Worm (Caenorhabditis elegans) whole organism, L1 larva: ENCODE results near the gene F45E1.5.

Experiments
- C04F5.9 ChIP-seq: sonication (generic microtip); optimal IDR thresholded peaks from 2 replicates; lab custom pipeline; 2016; ENCODE audit warnings: missing genetic modification characterization, missing compliant biosample characterization
- C16A3.4 ChIP-seq: fragments of 150-350 bp; optimal IDR thresholded peaks from 2 replicates; lab custom pipeline; 2014; ENCODE audit warnings: missing biosample characterization, missing genetic modification characterization
- F16B12.6 ChIP-seq: fragments of 150-350 bp; optimal IDR thresholded peaks from 2 replicates; lab custom pipeline; 2014; ENCODE audit warnings: missing biosample characterization, missing genetic modification characterization
- aha-1 ChIP-seq: fragments of 150-350 bp; optimal IDR thresholded peaks from 2 replicates; lab custom pipeline; 2014; ENCODE audit warnings: missing biosample characterization, missing genetic modification characterization
- alr-1 ChIP-seq: fragments of 200-800 bp; sonication (Bioruptor generic); optimal IDR thresholded peaks from 2 replicates; lab custom pipeline; 2018; ENCODE audit warnings: borderline replicate concordance, mild to moderate bottlenecking, missing genetic modification characterization, missing compliant biosample characterization
- aly-2 ChIP-seq: fragments of 150-350 bp; optimal IDR thresholded peaks from 2 replicates; lab custom pipeline; 2014; ENCODE audit warnings: missing biosample characterization, missing genetic modification characterization
- ceh-8 ChIP-seq: fragments of 200-800 bp; sonication (Bioruptor generic); optimal IDR thresholded peaks from 2 replicates; lab custom pipeline; 2018; ENCODE audit warnings: mild to moderate bottlenecking, missing genetic modification characterization, moderate library complexity, missing compliant biosample characterization
- ceh-90 ChIP-seq: sonication (generic microtip); optimal IDR thresholded peaks from 2 replicates; lab custom pipeline; 2016; ENCODE audit warnings: missing genetic modification characterization, missing compliant biosample characterization
- ces-1 ChIP-seq: fragments of 150-350 bp; optimal IDR thresholded peaks from 2 replicates; lab custom pipeline; 2014; ENCODE audit warnings: missing biosample characterization, missing genetic modification reagents, missing genetic modification characterization
- dpl-1 ChIP-seq, 3 experiments: fragments of 150-350 bp in 2 of 3; sonication (generic microtip) in 1 of 3; optimal IDR thresholded peaks; 2 replicates each; lab custom pipeline; 2014 to 2017; ENCODE audit warnings: missing biosample characterization in 3 of 3, missing genetic modification characterization in 3 of 3, missing genetic modification reagents in 3 of 3
- efl-1 ChIP-seq, 4 experiments: fragments of 150-350 bp; optimal IDR thresholded peaks in 3 of 4; peaks in 1 of 4; 1 replicate in 1 of 4; 2 replicates in 3 of 4; lab custom pipeline; 2014; ENCODE audit warnings: missing biosample characterization in 2 of 4, missing genetic modification characterization in 2 of 4, missing genetic modification reagents in 2 of 4
- efl-3 ChIP-seq: fragments of 200-800 bp; sonication (Bioruptor generic); optimal IDR thresholded peaks from 2 replicates; lab custom pipeline; 2018; ENCODE audit warnings: mild to moderate bottlenecking, missing genetic modification characterization, missing compliant biosample characterization
- egl-27 ChIP-seq, 2 experiments: fragments of 150-350 bp in 1 of 2; sonication (generic microtip); optimal IDR thresholded peaks; 3 replicates each; lab custom pipeline; 2017 to 2018; ENCODE audit warnings: missing biosample characterization in 2 of 2, missing genetic modification characterization in 2 of 2, missing genetic modification reagents in 2 of 2
- elt-2 ChIP-seq: sonication (generic microtip); optimal IDR thresholded peaks from 2 replicates; lab custom pipeline; 2016; ENCODE audit warnings: missing genetic modification characterization, mild to moderate bottlenecking, inconsistent platforms, missing compliant biosample characterization, missing genetic modification reagents
- ets-5 ChIP-seq: fragments of 200-800 bp; sonication (Bioruptor generic); IDR thresholded peaks from 2 replicates; pipeline ENCODE4 v1.3.6; 2022; ENCODE audit warnings: missing genetic modification characterization, missing compliant biosample characterization
- fkh-10 ChIP-seq: sonication (generic microtip); optimal IDR thresholded peaks from 2 replicates; lab custom pipeline; 2017; ENCODE audit warnings: missing biosample characterization, missing genetic modification reagents, missing genetic modification characterization
- fkh-4 ChIP-seq: sonication (generic microtip); optimal IDR thresholded peaks from 2 replicates; lab custom pipeline; 2016; ENCODE audit warnings: missing compliant biosample characterization, missing genetic modification characterization, borderline replicate concordance
- fos-1 ChIP-seq: fragments of 150-350 bp; optimal IDR thresholded peaks from 2 replicates; lab custom pipeline; 2014; ENCODE audit warnings: missing biosample characterization, missing genetic modification characterization
- hlh-17 ChIP-seq: fragments of 200-800 bp; sonication (Bioruptor generic); optimal IDR thresholded peaks from 2 replicates; lab custom pipeline; 2018; ENCODE audit warnings: missing genetic modification characterization, mild to moderate bottlenecking, missing compliant biosample characterization, moderate library complexity, borderline replicate concordance
- hpl-2 ChIP-seq: fragments of 150-350 bp; optimal IDR thresholded peaks from 2 replicates; lab custom pipeline; 2014; ENCODE audit warnings: missing biosample characterization, missing genetic modification reagents, missing genetic modification characterization
- irx-1 ChIP-seq: sonication (generic microtip); optimal IDR thresholded peaks from 2 replicates; lab custom pipeline; 2016; ENCODE audit warnings: missing genetic modification characterization, missing compliant biosample characterization
- isw-1 ChIP-seq: fragments of 200-800 bp; sonication (Bioruptor generic); IDR thresholded peaks from 2 replicates; pipeline ENCODE4 v1.3.6; 2022; ENCODE audit warnings: missing genetic modification characterization, missing compliant biosample characterization
- lin-13 ChIP-seq: fragments of 150-350 bp; optimal IDR thresholded peaks from 2 replicates; lab custom pipeline; 2014; ENCODE audit warnings: missing biosample characterization, missing genetic modification reagents, missing genetic modification characterization
- lin-14 ChIP-seq: fragments of 200-800 bp; sonication (Bioruptor generic); optimal IDR thresholded peaks from 2 replicates; lab custom pipeline; 2018; ENCODE audit warnings: mild to moderate bottlenecking, missing genetic modification characterization, moderate library complexity, missing compliant biosample characterization
- lin-15B ChIP-seq: fragments of 150-350 bp; sonication (generic microtip); optimal IDR thresholded peaks from 3 replicates; lab custom pipeline; 2014; ENCODE audit warnings: missing biosample characterization, missing genetic modification characterization
- lin-35 ChIP-seq, 2 experiments: fragments of 150-350 bp; optimal IDR thresholded peaks; 2 replicates each; lab custom pipeline; 2014; ENCODE audit warnings: missing biosample characterization in 2 of 2, missing genetic modification characterization in 2 of 2, missing genetic modification reagents in 2 of 2
- lsy-2 ChIP-seq, 2 experiments: fragments of 150-350 bp; optimal IDR thresholded peaks; 2 replicates each; lab custom pipeline; 2014; ENCODE audit warnings: missing biosample characterization in 2 of 2, missing genetic modification characterization in 2 of 2
- mab-9 ChIP-seq: fragments of 200-800 bp; sonication (Bioruptor generic); IDR thresholded peaks from 2 replicates; pipeline ENCODE4 v1.3.6; 2022; ENCODE audit warnings: missing genetic modification reagents, missing genetic modification characterization, missing compliant biosample characterization
- mdl-1 ChIP-seq, 2 experiments: fragments of 150-350 bp; optimal IDR thresholded peaks; 2 replicates each; lab custom pipeline; 2014 to 2017; ENCODE audit warnings: missing biosample characterization in 2 of 2, missing genetic modification characterization in 2 of 2, inconsistent platforms in 1 of 2
- mef-2 ChIP-seq: fragments of 150-350 bp; optimal IDR thresholded peaks from 2 replicates; lab custom pipeline; 2014; ENCODE audit warnings: missing biosample characterization, missing genetic modification characterization
- mep-1 ChIP-seq: fragments of 150-350 bp; optimal IDR thresholded peaks from 2 replicates; lab custom pipeline; 2014; ENCODE audit warnings: missing biosample characterization, missing genetic modification characterization
- nhr-12 ChIP-seq: sonication (generic microtip); optimal IDR thresholded peaks from 2 replicates; lab custom pipeline; 2017; ENCODE audit warnings: missing biosample characterization, missing genetic modification characterization
- nhr-19 ChIP-seq: fragments of 200-800 bp; sonication (Bioruptor generic); conservative IDR thresholded peaks from 2 replicates; pipeline ENCODE4 v1.3.6; 2022; ENCODE audit warnings: missing genetic modification characterization, missing compliant biosample characterization
- nhr-28 ChIP-seq: fragments of 150-350 bp; optimal IDR thresholded peaks from 2 replicates; lab custom pipeline; 2014; ENCODE audit warnings: missing biosample characterization, missing genetic modification characterization
- nhr-47 ChIP-seq: sonication (generic microtip); optimal IDR thresholded peaks from 2 replicates; lab custom pipeline; 2016; ENCODE audit warnings: mild to moderate bottlenecking, missing genetic modification characterization, moderate library complexity, missing compliant biosample characterization
- nhr-71 ChIP-seq: sonication (generic microtip); optimal IDR thresholded peaks from 2 replicates; lab custom pipeline; 2016; ENCODE audit warnings: mild to moderate bottlenecking, missing genetic modification characterization, moderate library complexity, missing compliant biosample characterization
- nhr-76 ChIP-seq: sonication (generic microtip); optimal IDR thresholded peaks from 2 replicates; lab custom pipeline; 2017; ENCODE audit warnings: missing biosample characterization, missing genetic modification characterization
- nhr-77 ChIP-seq: fragments of 150-350 bp; optimal IDR thresholded peaks from 2 replicates; lab custom pipeline; 2014; ENCODE audit warnings: missing biosample characterization, missing genetic modification characterization
- nhr-84 ChIP-seq: sonication (generic microtip); optimal IDR thresholded peaks from 2 replicates; lab custom pipeline; 2017; ENCODE audit warnings: missing biosample characterization, missing genetic modification characterization
- nhr-90 ChIP-seq: sonication (generic microtip); optimal IDR thresholded peaks from 2 replicates; lab custom pipeline; 2016; ENCODE audit warnings: mild to moderate bottlenecking, missing genetic modification characterization, missing compliant biosample characterization; ENCODE audit not compliant: poor library complexity
- pax-3 ChIP-seq: fragments of 200-800 bp; sonication (Bioruptor generic); optimal IDR thresholded peaks from 2 replicates; lab custom pipeline; 2018; ENCODE audit warnings: mild to moderate bottlenecking, missing genetic modification characterization, moderate library complexity, missing compliant biosample characterization
- snu-23 ChIP-seq: sonication (generic microtip); optimal IDR thresholded peaks from 2 replicates; lab custom pipeline; 2016; ENCODE audit warnings: missing genetic modification characterization, missing compliant biosample characterization
- sptf-1 ChIP-seq: fragments of 150-350 bp; optimal IDR thresholded peaks from 2 replicates; lab custom pipeline; 2014; ENCODE audit warnings: missing biosample characterization, missing genetic modification characterization
- tbx-2 ChIP-seq: sonication (generic microtip); optimal IDR thresholded peaks from 2 replicates; lab custom pipeline; 2016; ENCODE audit warnings: missing genetic modification characterization, missing compliant biosample characterization
- tlp-1 ChIP-seq: fragments of 150-350 bp; optimal IDR thresholded peaks from 2 replicates; lab custom pipeline; 2014; ENCODE audit warnings: missing biosample characterization, missing genetic modification characterization
- unc-130 ChIP-seq: fragments of 150-350 bp; optimal IDR thresholded peaks from 2 replicates; lab custom pipeline; 2017; ENCODE audit warnings: missing biosample characterization, missing genetic modification characterization, inconsistent platforms
- unc-30 ChIP-seq: sonication (generic microtip); optimal IDR thresholded peaks from 2 replicates; lab custom pipeline; 2017; ENCODE audit warnings: missing biosample characterization, missing genetic modification characterization
- unc-86 ChIP-seq: sonication (generic microtip); optimal IDR thresholded peaks from 2 replicates; lab custom pipeline; 2016; ENCODE audit warnings: missing genetic modification characterization, missing compliant biosample characterization
- xbp-1 ChIP-seq: sonication (generic microtip); optimal IDR thresholded peaks from 2 replicates; lab custom pipeline; 2016; ENCODE audit warnings: missing genetic modification characterization, missing compliant biosample characterization
- zag-1 ChIP-seq: fragments of 150-350 bp; optimal IDR thresholded peaks from 2 replicates; lab custom pipeline; 2014; ENCODE audit warnings: missing biosample characterization, missing genetic modification characterization
- zip-4 ChIP-seq: fragments of 200-800 bp; sonication (Bioruptor generic); optimal IDR thresholded peaks from 2 replicates; lab custom pipeline; 2018; ENCODE audit warnings: mild to moderate bottlenecking, missing genetic modification characterization, moderate library complexity, missing compliant biosample characterization
- ztf-11 ChIP-seq, 2 experiments: sonication (generic microtip); optimal IDR thresholded peaks; 2 replicates each; lab custom pipeline; 2016 to 2017; ENCODE audit warnings: missing genetic modification characterization in 2 of 2, missing biosample characterization in 1 of 2, missing compliant biosample characterization in 1 of 2
- ztf-4 ChIP-seq: fragments of 150-350 bp; optimal IDR thresholded peaks from 2 replicates; lab custom pipeline; 2014; ENCODE audit warnings: missing biosample characterization, missing genetic modification characterization

Gene F45E1.5

DNA sequence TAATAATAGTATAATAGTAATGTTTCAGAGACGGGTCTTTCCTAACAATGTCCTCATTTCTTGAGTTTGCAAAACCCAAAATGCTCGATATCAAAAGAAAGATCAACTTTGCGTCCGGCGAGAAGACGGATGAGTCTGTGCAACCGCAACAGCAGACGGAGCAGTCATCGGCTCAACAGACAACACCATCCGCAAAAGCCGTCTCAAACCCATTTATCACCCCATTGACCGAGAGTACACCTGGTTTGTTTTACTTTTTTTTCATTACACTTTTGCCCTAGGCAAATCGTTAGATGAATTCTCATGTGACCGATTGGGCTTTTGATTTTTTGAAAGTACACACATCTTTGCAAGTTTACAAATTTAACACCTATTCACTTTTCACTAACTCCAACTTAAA, 22.2 kb upstream of the F45E1.5 start, which contains the start of gene dct-1 (continued):
- TF ChIP-seq alr-1 (no peak), sptf-1 (tag; lab: Kevin White, UChicago) (no peak), egl-27 (tag; optimal IDR thresholded peaks at IDR 0.05; lab: Kevin White, UChicago) (no peak), unc-86 (no peak), lin-35 (GFP tag; optimal IDR thresholded peaks at IDR 0.05; lab: Kevin White, UChicago) (no peak), nhr-84 (tag; lab: Kevin White, UChicago) (no peak), aha-1 (tag; lab: Kevin White, UChicago) (no peak), dpl-1 (GFP tag; optimal IDR thresholded peaks at IDR 0.05; lab: Kevin White, UChicago) (no peak), fkh-10 (no peak), mef-2 (no peak), fos-1 (tag; lab: Kevin White, UChicago) (no peak), nhr-77 (tag; lab: Kevin White, UChicago) (no peak), tlp-1 (tag; lab: Kevin White, UChicago) (no peak), F16B12.6 (tag; lab: Kevin White, UChicago) (no peak), ces-1 (GFP tag; lab: Kevin White, UChicago) (no peak), nhr-47 (tag; lab: Kevin White, UChicago) (peak; percentile 0), xbp-1 (tag; lab: Kevin White, UChicago) (no peak), lin-15B (no peak), hpl-2 (GFP tag; lab: Kevin White, UChicago) (no peak), irx-1 (tag; lab: Kevin White, UChicago) (peak; percentile 8), ztf-11 (tag; optimal IDR thresholded peaks at IDR 0.05; lab: Kevin White, UChicago) (no peak), nhr-71 (tag; lab: Kevin White, UChicago) (peak; percentile 63), nhr-19 (GFP tag; lab: Robert Waterston, UW) (peak; percentile 45), lsy-2 (tag; optimal IDR thresholded peaks at IDR 0.05; lab: Kevin White, UChicago) (peak in 1 of 2 experiments; percentile 16), mdl-1 (tag; optimal IDR thresholded peaks at IDR 0.05; lab: Kevin White, UChicago) (peak in 1 of 2 experiments; percentile 21), ceh-8 (GFP tag; lab: Kevin White, UChicago) (no peak), ceh-90 (tag; lab: Kevin White, UChicago) (no peak), elt-2 (tag; lab: Kevin White, UChicago) (no peak), zip-4 (GFP tag; lab: Kevin White, UChicago) (no peak), lin-13 (GFP tag; lab: Kevin White, UChicago) (no peak), nhr-28 (no peak), tbx-2 (tag; lab: Kevin White, UChicago) (no peak), unc-30 (tag; lab: Kevin White, UChicago) (no peak), mab-9 (GFP tag; lab: Robert Waterston, UW) (no peak), efl-1 (optimal IDR thresholded peaks at IDR 0.05; lab: Kevin White, UChicago) (no peak), efl-1 (GFP tag; optimal IDR thresholded peaks at IDR 0.05 in 1 of 2; lab: Kevin White, UChicago) (peak in 1 of 2 experiments; percentile 55), ets-5 (GFP tag; lab: Robert Waterston, UW) (no peak), zag-1 (tag; lab: Kevin White, UChicago) (no peak), hlh-17 (no peak), snu-23 (GFP tag; lab: Kevin White, UChicago) (no peak), C16A3.4 (no peak), nhr-90 (tag; lab: Kevin White, UChicago) (no peak), aly-2 (tag; lab: Kevin White, UChicago) (no peak), isw-1 (no peak), pax-3 (tag; lab: Kevin White, UChicago) (peak; percentile 9), efl-3 (no peak), nhr-12 (no peak), ztf-4 (tag; lab: Kevin White, UChicago) (peak; percentile 13), unc-130 (peak; percentile 16), lin-14 (GFP tag; lab: Kevin White, UChicago) (peak; percentile 62), fkh-4 (no peak), nhr-76 (no peak), mep-1 (tag; lab: Kevin White, UChicago) (no peak), C04F5.9 (no peak)
